Fruit fly (Drosophila melanogaster) whole organism, embryonic: Measurements from ENCODE around the gene CG31287.

ENCODE experiments used
- Atf3 ChIP-seq: fragments of 200-800 bp; sonication (Bioruptor generic); optimal IDR thresholded peaks from 3 replicates; lab custom pipeline; 2016; ENCODE audit warnings: missing biosample characterization, missing genetic modification characterization
- Blimp-1 ChIP-seq: fragments of 200-800 bp; sonication (Bioruptor generic); optimal IDR thresholded peaks from 3 replicates; lab custom pipeline; 2018; ENCODE audit warnings: missing biosample characterization, missing genetic modification characterization, mild to moderate bottlenecking, moderate library complexity, missing genetic modification reagents
- CG10543 ChIP-seq: fragments of 200-800 bp; sonication (Bioruptor generic); optimal IDR thresholded peaks from 3 replicates; lab custom pipeline; 2017; ENCODE audit warnings: missing biosample characterization, mild to moderate bottlenecking, missing genetic modification characterization, moderate library complexity
- CG11504 ChIP-seq: fragments of 200-800 bp; sonication (Bioruptor generic); optimal IDR thresholded peaks from 3 replicates; lab custom pipeline; 2019; ENCODE audit warnings: missing biosample characterization, mild to moderate bottlenecking, missing genetic modification characterization, moderate library complexity
- CG12236 ChIP-seq: fragments of 200-800 bp; sonication (Bioruptor generic); optimal IDR thresholded peaks from 2 replicates; lab custom pipeline; 2016; ENCODE audit warnings: missing biosample characterization, missing genetic modification characterization
- CG12769 ChIP-seq: fragments of 200-800 bp; sonication (Bioruptor generic); optimal IDR thresholded peaks from 2 replicates; lab custom pipeline; 2019; ENCODE audit warnings: missing biosample characterization, mild to moderate bottlenecking, missing genetic modification characterization, moderate library complexity
- CG13894 ChIP-seq: fragments of 200-800 bp; sonication (Bioruptor generic); optimal IDR thresholded peaks from 3 replicates; lab custom pipeline; 2018; ENCODE audit warnings: missing biosample characterization, mild to moderate bottlenecking, missing genetic modification characterization, moderate library complexity
- CG1529 ChIP-seq: fragments of 200-800 bp; sonication (Bioruptor generic); optimal IDR thresholded peaks from 3 replicates; lab custom pipeline; 2018; ENCODE audit warnings: missing biosample characterization, missing genetic modification characterization
- CG16815 ChIP-seq: fragments of 200-800 bp; sonication (Bioruptor generic); optimal IDR thresholded peaks from 3 replicates; lab custom pipeline; 2017; ENCODE audit warnings: missing biosample characterization, mild to moderate bottlenecking, missing genetic modification characterization
- CG4854 ChIP-seq: fragments of 200-800 bp; sonication (Bioruptor generic); optimal IDR thresholded peaks from 2 replicates; lab custom pipeline; 2016; ENCODE audit warnings: missing biosample characterization, missing genetic modification characterization, inconsistent platforms
- CG5180 ChIP-seq: fragments of 200-800 bp; sonication (Bioruptor generic); optimal IDR thresholded peaks from 3 replicates; lab custom pipeline; 2017; ENCODE audit warnings: missing biosample characterization, missing genetic modification characterization, mild to moderate bottlenecking, moderate library complexity, missing genetic modification reagents
- CG5245 ChIP-seq: fragments of 200-800 bp; sonication (Bioruptor generic); optimal IDR thresholded peaks from 3 replicates; lab custom pipeline; 2016; ENCODE audit warnings: missing biosample characterization, missing genetic modification characterization
- CG9609 ChIP-seq: fragments of 200-800 bp; sonication (Bioruptor generic); optimal IDR thresholded peaks from 3 replicates; lab custom pipeline; 2016; ENCODE audit warnings: missing biosample characterization, missing genetic modification characterization
- CG9727 ChIP-seq: fragments of 200-800 bp; sonication (Bioruptor generic); optimal IDR thresholded peaks from 3 replicates; lab custom pipeline; 2017; ENCODE audit warnings: missing biosample characterization, mild to moderate bottlenecking, missing genetic modification characterization
- Chrac-16 ChIP-seq: fragments of 200-800 bp; sonication (Bioruptor generic); optimal IDR thresholded peaks from 3 replicates; lab custom pipeline; 2016; ENCODE audit warnings: missing biosample characterization, missing genetic modification characterization
- D ChIP-seq, 2 experiments: fragments of 200-800 bp in 1 of 2; fragments of >200 bp in 1 of 2; sonication (Bioruptor generic) in 1 of 2; optimal IDR thresholded peaks; 2 replicates in 1 of 2; 3 replicates in 1 of 2; lab custom pipeline; 2017; ENCODE audit warnings: mild to moderate bottlenecking in 1 of 2, missing biosample characterization in 1 of 2, missing genetic modification characterization in 1 of 2, missing genetic modification reagents in 1 of 2
- D19A ChIP-seq: fragments of 200-800 bp; optimal IDR thresholded peaks from 3 replicates; lab custom pipeline; 2019; ENCODE audit warnings: missing biosample characterization, mild to moderate bottlenecking, missing genetic modification characterization, moderate library complexity
- Deaf1 ChIP-seq: fragments of 200-800 bp; optimal IDR thresholded peaks from 3 replicates; lab custom pipeline; 2019; ENCODE audit warnings: missing biosample characterization, mild to moderate bottlenecking, missing genetic modification characterization, moderate library complexity
- HLHmδ ChIP-seq: fragments of 200-800 bp; sonication (Bioruptor generic); optimal IDR thresholded peaks from 2 replicates; lab custom pipeline; 2018; ENCODE audit warnings: missing biosample characterization, mild to moderate bottlenecking, missing genetic modification characterization, moderate library complexity
- Hand ChIP-seq: fragments of 200-800 bp; sonication (Bioruptor generic); optimal IDR thresholded peaks from 2 replicates; lab custom pipeline; 2017; ENCODE audit warnings: mild to moderate bottlenecking, missing biosample characterization, missing genetic modification reagents, missing genetic modification characterization
- Hmr ChIP-seq: fragments of 200-800 bp; sonication (Bioruptor generic); optimal IDR thresholded peaks from 3 replicates; lab custom pipeline; 2017; ENCODE audit warnings: mild to moderate bottlenecking, missing biosample characterization, missing genetic modification reagents, missing genetic modification characterization
- Hr78 ChIP-seq, 2 experiments: fragments of 200-800 bp in 1 of 2; fragments of >200 bp in 1 of 2; sonication (Bioruptor generic) in 1 of 2; optimal IDR thresholded peaks; 2 replicates each; lab custom pipeline; 2017 to 2019; ENCODE audit warnings: missing biosample characterization in 2 of 2, missing genetic modification characterization in 2 of 2, mild to moderate bottlenecking in 1 of 2, moderate library complexity in 1 of 2
- Sin3A ChIP-seq: fragments of >200 bp; optimal IDR thresholded peaks from 2 replicates; lab custom pipeline; 2018
- Vsx1 ChIP-seq: fragments of 200-800 bp; sonication (Bioruptor generic); optimal IDR thresholded peaks from 2 replicates; lab custom pipeline; 2017; ENCODE audit warnings: missing biosample characterization, mild to moderate bottlenecking, missing genetic modification characterization, missing genetic modification reagents
- ab ChIP-seq: fragments of 200-800 bp; sonication (Bioruptor generic); optimal IDR thresholded peaks from 2 replicates; lab custom pipeline; 2016; ENCODE audit warnings: missing biosample characterization, missing genetic modification characterization
- abd-A ChIP-seq: fragments of 200-800 bp; sonication (Bioruptor generic); optimal IDR thresholded peaks from 3 replicates; lab custom pipeline; 2019; ENCODE audit warnings: missing biosample characterization, mild to moderate bottlenecking, missing genetic modification characterization, moderate library complexity
- amos ChIP-seq: fragments of 200-800 bp; sonication (Bioruptor generic); IDR thresholded peaks from 2 replicates; pipeline ENCODE4 v1.3.6; 2022; ENCODE audit warnings: missing biosample characterization, missing genetic modification characterization; ENCODE audit not compliant: partially characterized antibody
- cg ChIP-seq: fragments of 200-800 bp; sonication (Bioruptor generic); optimal IDR thresholded peaks from 3 replicates; lab custom pipeline; 2019; ENCODE audit warnings: missing biosample characterization, mild to moderate bottlenecking, missing genetic modification characterization, moderate library complexity
- ci ChIP-seq: fragments of 200-800 bp; sonication (Bioruptor generic); IDR thresholded peaks from 3 replicates; pipeline ENCODE4 v1.3.6; 2022; ENCODE audit warnings: missing biosample characterization, missing genetic modification characterization
- cwo ChIP-seq: fragments of 200-800 bp; sonication (Bioruptor generic); optimal IDR thresholded peaks from 3 replicates; lab custom pipeline; 2017; ENCODE audit warnings: missing biosample characterization, missing genetic modification characterization, mild to moderate bottlenecking, moderate library complexity, missing genetic modification reagents
- dan ChIP-seq: fragments of 200-800 bp; sonication (Bioruptor generic); IDR thresholded peaks from 2 replicates; pipeline ENCODE4 v1.3.6; 2022; ENCODE audit warnings: missing biosample characterization, missing genetic modification characterization
- dmrt99B ChIP-seq: fragments of 200-800 bp; sonication (Bioruptor generic); optimal IDR thresholded peaks from 2 replicates; lab custom pipeline; 2018; ENCODE audit warnings: missing biosample characterization, mild to moderate bottlenecking, missing genetic modification characterization, moderate library complexity
- ewg ChIP-seq: fragments of 200-800 bp; sonication (Bioruptor generic); optimal IDR thresholded peaks from 3 replicates; lab custom pipeline; 2017; ENCODE audit warnings: mild to moderate bottlenecking, missing biosample characterization, missing genetic modification reagents, missing genetic modification characterization
- kni ChIP-seq: fragments of 200-800 bp; sonication (Bioruptor generic); optimal IDR thresholded peaks from 3 replicates; lab custom pipeline; 2017; ENCODE audit warnings: mild to moderate bottlenecking, missing biosample characterization, missing genetic modification reagents, missing genetic modification characterization
- lab ChIP-seq: fragments of 200-800 bp; sonication (Bioruptor generic); optimal IDR thresholded peaks from 3 replicates; lab custom pipeline; 2017; ENCODE audit warnings: missing biosample characterization, missing genetic modification characterization, mild to moderate bottlenecking, moderate library complexity, missing genetic modification reagents
- nom ChIP-seq: fragments of 200-800 bp; sonication (Bioruptor generic); optimal IDR thresholded peaks from 2 replicates; lab custom pipeline; 2017; ENCODE audit warnings: missing biosample characterization, missing genetic modification characterization, mild to moderate bottlenecking, moderate library complexity, missing genetic modification reagents
- pb ChIP-seq: fragments of 200-800 bp; sonication (Bioruptor generic); optimal IDR thresholded peaks from 3 replicates; lab custom pipeline; 2016; ENCODE audit warnings: missing biosample characterization, missing genetic modification characterization
- peb ChIP-seq: fragments of 200-800 bp; sonication (Bioruptor generic); IDR thresholded peaks from 2 replicates; pipeline ENCODE4 v1.3.6; 2022; ENCODE audit warnings: missing biosample characterization, missing genetic modification characterization
- psq ChIP-seq: fragments of 200-800 bp; sonication (Bioruptor generic); optimal IDR thresholded peaks from 2 replicates; lab custom pipeline; 2017; ENCODE audit warnings: missing biosample characterization, missing genetic modification characterization
- repo ChIP-seq: fragments of 200-800 bp; sonication (Bioruptor generic); optimal IDR thresholded peaks from 2 replicates; lab custom pipeline; 2016; ENCODE audit warnings: missing biosample characterization, missing genetic modification characterization
- run ChIP-seq: fragments of 200-800 bp; sonication (Bioruptor generic); optimal IDR thresholded peaks from 3 replicates; lab custom pipeline; 2018; ENCODE audit warnings: missing biosample characterization, mild to moderate bottlenecking, missing genetic modification characterization
- sd ChIP-seq: fragments of 200-800 bp; sonication (Bioruptor generic); optimal IDR thresholded peaks from 3 replicates; lab custom pipeline; 2018; ENCODE audit warnings: missing biosample characterization, mild to moderate bottlenecking, missing genetic modification characterization, moderate library complexity
- shn ChIP-seq: fragments of 200-800 bp; sonication (Bioruptor generic); optimal IDR thresholded peaks from 3 replicates; lab custom pipeline; 2016; ENCODE audit warnings: missing biosample characterization, missing genetic modification characterization
- sisA ChIP-seq: fragments of 200-800 bp; sonication (Bioruptor generic); IDR thresholded peaks from 2 replicates; pipeline ENCODE4 v1.3.6; 2022; ENCODE audit warnings: missing biosample characterization, missing genetic modification characterization
- sug ChIP-seq: fragments of 200-800 bp; optimal IDR thresholded peaks from 2 replicates; lab custom pipeline; 2019; ENCODE audit warnings: missing biosample characterization, mild to moderate bottlenecking, missing genetic modification characterization, moderate library complexity

CG31287 gene

dm6 chr3R:16225760-16226159, 22.6 kb downstream of the CG31287 start (continued):
- TF ChIP-seq CG11504: peak; percentile 43
- no peak for TF ChIP-seq ci
- TF ChIP-seq CG5180 (GFP tag; lab: Kevin White, UChicago): peak; percentile 77
- TF ChIP-seq CG12236: no peak
- TF ChIP-seq Hand (GFP tag; lab: Kevin White, UChicago): peak; percentile 13
- TF ChIP-seq pb (GFP tag; lab: Kevin White, UChicago): peak; percentile 1
- peak; percentile 81 for TF ChIP-seq ewg (GFP tag; lab: Kevin White, UChicago)
- TF ChIP-seq Hmr: peak; percentile 13
- TF ChIP-seq run: no peak
- TF ChIP-seq repo (GFP tag; lab: Kevin White, UChicago): peak; percentile 7

- TF ChIP-seq CG10543 (peak; percentile 23), sug (tag; lab: Kevin White, UChicago) (peak; percentile 52), kni (GFP tag; lab: Kevin White, UChicago) (peak; percentile 82), amos (no peak), Atf3 (GFP tag; lab: Kevin White, UChicago) (no peak), cwo (GFP tag; lab: Kevin White, UChicago) (peak; percentile 21), Blimp-1 (GFP tag; lab: Kevin White, UChicago) (peak; percentile 89), HLHmδ (GFP tag; lab: Kevin White, UChicago) (peak; percentile 53), CG5180 (GFP tag; lab: Kevin White, UChicago) (peak; percentile 1), CG9609 (GFP tag; lab: Kevin White, UChicago) (no peak), CG9727 (GFP tag; lab: Kevin White, UChicago) (no peak), D (optimal IDR thresholded peaks at IDR 0.05; lab: Kevin White, UChicago) (no peak), D (GFP tag; optimal IDR thresholded peaks at IDR 0.05; lab: Kevin White, UChicago) (peak; percentile 4), lab (peak; percentile 17), Hr78 (GFP tag; optimal IDR thresholded peaks at IDR 0.05; lab: Kevin White, UChicago) (peak in 1 of 2 experiments; percentile 44), CG13894 (tag; lab: Kevin White, UChicago) (peak; percentile 98), CG16815 (GFP tag; lab: Kevin White, UChicago) (no peak), CG11504 (no peak), Deaf1 (tag; lab: Kevin White, UChicago) (peak; percentile 69), abd-A (peak; percentile 57), CG12769 (tag; lab: Kevin White, UChicago) (peak; percentile 49), cg (peak; percentile 22), psq (GFP tag; lab: Kevin White, UChicago) (peak; percentile 57)
Measured at dm6 chr3R:16227074-16227473, 23.9 kb downstream of the CG31287 start.

- TF ChIP-seq CG1529 (GFP tag; lab: Kevin White, UChicago): no peak
- TF ChIP-seq CG5245 (GFP tag; lab: Kevin White, UChicago): no peak
- TF ChIP-seq Chrac-16 (GFP tag; lab: Kevin White, UChicago): no peak
- TF ChIP-seq D19A (tag; lab: Kevin White, UChicago): no peak
- TF ChIP-seq run: peak; percentile 16
- peak; percentile 7 for TF ChIP-seq sd (tag; lab: Kevin White, UChicago)
- TF ChIP-seq dan (GFP tag; lab: Robert Waterston, UW): no peak
- no peak for TF ChIP-seq dmrt99B (tag; lab: Kevin White, UChicago)
- TF ChIP-seq Sin3A (lab: Kevin White, UChicago): no peak
- TF ChIP-seq Vsx1 (GFP tag; lab: Kevin White, UChicago): peak; percentile 18
- no peak for TF ChIP-seq shn (GFP tag; lab: Kevin White, UChicago)
- TF ChIP-seq nom (GFP tag; lab: Kevin White, UChicago): peak; percentile 76
- no peak for TF ChIP-seq CG4854
- TF ChIP-seq sisA: no peak
- no peak for TF ChIP-seq ab (GFP tag; lab: Kevin White, UChicago)
- TF ChIP-seq CG11504: no peak
- no peak for TF ChIP-seq peb
Measured at dm6 chr3R:16228719-16229704, 25.8 kb downstream of the CG31287 start.
